Worm (Caenorhabditis elegans): ENCODE measurements around the gene puf-6.

DNA sequence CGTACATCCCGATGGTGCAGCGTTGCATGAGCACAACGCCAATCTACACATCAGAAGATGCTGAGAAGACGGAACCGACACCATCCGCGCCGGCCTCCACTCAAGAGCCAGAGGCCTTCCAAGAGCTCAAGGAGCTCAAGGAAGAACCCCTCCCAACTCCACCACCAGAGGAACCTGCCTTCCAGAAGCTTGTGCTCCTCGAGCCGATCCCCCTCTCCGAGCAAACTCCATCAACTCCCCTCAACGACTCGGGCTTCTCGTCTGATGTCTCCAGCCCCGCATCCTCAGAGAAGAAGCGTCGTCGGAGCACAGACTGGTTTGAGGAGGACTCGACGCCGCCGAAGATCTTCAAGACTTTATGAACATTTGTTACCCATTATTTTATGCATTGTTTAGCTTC, 51.1 kb downstream of the puf-6 start:
- TF ChIP-seq mdl-1 (tag; optimal IDR thresholded peaks at IDR 0.05), result no peak
- TF ChIP-seq snpc-4 (tag; optimal IDR thresholded peaks at IDR 0.05), result no peak
- no peak for TF ChIP-seq lin-13 (GFP tag; optimal IDR thresholded peaks at IDR 0.05)
- TF ChIP-seq lsy-2 (tag; optimal IDR thresholded peaks at IDR 0.05), result no peak
- no peak for TF ChIP-seq pqm-1 (tag; optimal IDR thresholded peaks at IDR 0.05)
- no peak for TF ChIP-seq daf-12 (tag; optimal IDR thresholded peaks at IDR 0.05)
- no peak for TF ChIP-seq skn-1 (tag; optimal IDR thresholded peaks at IDR 0.05)
- no peak for TF ChIP-seq zag-1 (tag; optimal IDR thresholded peaks at IDR 0.05)
- no peak for TF ChIP-seq D1046.2 (GFP tag; IDR thresholded peaks at IDR 0.05)

Measured in whole organism, L4 larva.